Fruit fly (Drosophila melanogaster) whole organism, embryonic: ENCODE results near the gene vito.

Source experiments
- CG14710 ChIP-seq: fragments of 200-800 bp; sonication (Bioruptor generic); optimal IDR thresholded peaks from 3 replicates; lab custom pipeline; 2019; ENCODE audit warnings: missing biosample characterization, mild to moderate bottlenecking, missing genetic modification characterization, moderate library complexity
- CG17186 ChIP-seq: fragments of 200-800 bp; sonication (Bioruptor generic); optimal IDR thresholded peaks from 3 replicates; lab custom pipeline; 2017; ENCODE audit warnings: missing biosample characterization, missing genetic modification reagents, missing genetic modification characterization
- CG17328 ChIP-seq: fragments of 200-800 bp; sonication (Bioruptor generic); IDR thresholded peaks from 2 replicates; pipeline ENCODE4 v1.3.6; 2022; ENCODE audit warnings: missing biosample characterization, missing genetic modification characterization
- CG1832 ChIP-seq: fragments of 200-800 bp; sonication (Bioruptor generic); optimal IDR thresholded peaks from 2 replicates; lab custom pipeline; 2017; ENCODE audit warnings: missing biosample characterization, mild to moderate bottlenecking, missing genetic modification characterization, inconsistent platforms
- CG18764 ChIP-seq: fragments of 200-800 bp; sonication (Bioruptor generic); optimal IDR thresholded peaks from 3 replicates; lab custom pipeline; 2016; ENCODE audit warnings: missing biosample characterization, missing genetic modification characterization
- CG2712 ChIP-seq: fragments of 200-800 bp; optimal IDR thresholded peaks from 3 replicates; lab custom pipeline; 2019; ENCODE audit warnings: missing biosample characterization, mild to moderate bottlenecking, missing genetic modification characterization, moderate library complexity
- CG30020 ChIP-seq: fragments of 200-800 bp; optimal IDR thresholded peaks from 2 replicates; lab custom pipeline; 2019; ENCODE audit warnings: missing biosample characterization, mild to moderate bottlenecking, missing genetic modification characterization, moderate library complexity
- CG31365 ChIP-seq: fragments of 200-800 bp; sonication (Bioruptor generic); optimal IDR thresholded peaks from 2 replicates; lab custom pipeline; 2018; ENCODE audit warnings: missing biosample characterization, mild to moderate bottlenecking, missing genetic modification characterization
- CG32532 ChIP-seq: fragments of 200-800 bp; sonication (Bioruptor generic); IDR thresholded peaks from 2 replicates; pipeline ENCODE4 v1.3.6; 2022; ENCODE audit warnings: missing biosample characterization, missing genetic modification characterization
- CG4328 ChIP-seq: fragments of 200-800 bp; sonication (Bioruptor generic); optimal IDR thresholded peaks from 3 replicates; lab custom pipeline; 2017; ENCODE audit warnings: missing biosample characterization, missing genetic modification reagents, missing genetic modification characterization
- CG4617 ChIP-seq: fragments of 200-800 bp; sonication (Bioruptor generic); optimal IDR thresholded peaks from 3 replicates; lab custom pipeline; 2016; ENCODE audit warnings: missing biosample characterization, missing genetic modification characterization, borderline replicate concordance
- CG4854 ChIP-seq: fragments of 200-800 bp; sonication (Bioruptor generic); optimal IDR thresholded peaks from 2 replicates; lab custom pipeline; 2016; ENCODE audit warnings: missing biosample characterization, missing genetic modification characterization, inconsistent platforms
- CG6791 ChIP-seq: fragments of 200-800 bp; sonication (Bioruptor generic); IDR thresholded peaks from 3 replicates; pipeline ENCODE4 v1.3.6; 2022; ENCODE audit warnings: missing biosample characterization, missing genetic modification characterization; ENCODE audit not compliant: partially characterized antibody
- CG7963 ChIP-seq: fragments of 200-800 bp; sonication (Bioruptor generic); IDR thresholded peaks from 3 replicates; pipeline ENCODE4 v1.3.6; 2022; ENCODE audit warnings: missing biosample characterization, missing genetic modification characterization; ENCODE audit not compliant: partially characterized antibody
- CG7987 ChIP-seq: fragments of 200-800 bp; sonication (Bioruptor generic); optimal IDR thresholded peaks from 2 replicates; lab custom pipeline; 2018; ENCODE audit warnings: missing biosample characterization, mild to moderate bottlenecking, missing genetic modification characterization, moderate library complexity
- CG8478 ChIP-seq: fragments of >200 bp; optimal IDR thresholded peaks from 2 replicates; lab custom pipeline; 2018
- CG8765 ChIP-seq: fragments of 200-800 bp; sonication (Bioruptor generic); IDR thresholded peaks from 2 replicates; pipeline ENCODE4 v1.3.6; 2022; ENCODE audit warnings: missing biosample characterization, missing genetic modification characterization
- CkIIα-i1 ChIP-seq: fragments of 200-800 bp; sonication (Bioruptor generic); IDR thresholded peaks from 2 replicates; pipeline ENCODE4 v1.3.6; 2022; ENCODE audit warnings: missing biosample characterization, missing genetic modification characterization
- Doc2 ChIP-seq: fragments of 200-800 bp; sonication (Bioruptor generic); IDR thresholded peaks from 2 replicates; pipeline ENCODE4 v1.3.6; 2022; ENCODE audit warnings: missing biosample characterization, missing genetic modification characterization
- Eip74EF ChIP-seq, 2 experiments: fragments of 200-800 bp in 1 of 2; fragments of >200 bp in 1 of 2; sonication (Bioruptor generic) in 1 of 2; optimal IDR thresholded peaks; 2 replicates each; lab custom pipeline; 2017 to 2019; ENCODE audit warnings: missing biosample characterization in 2 of 2, missing genetic modification characterization in 2 of 2, mild to moderate bottlenecking in 1 of 2, moderate library complexity in 1 of 2
- Hr78 ChIP-seq, 2 experiments: fragments of 200-800 bp in 1 of 2; fragments of >200 bp in 1 of 2; sonication (Bioruptor generic) in 1 of 2; optimal IDR thresholded peaks; 2 replicates each; lab custom pipeline; 2017 to 2019; ENCODE audit warnings: missing biosample characterization in 2 of 2, missing genetic modification characterization in 2 of 2, mild to moderate bottlenecking in 1 of 2, moderate library complexity in 1 of 2
- MBD-R2 ChIP-seq: fragments of 200-800 bp; sonication (Bioruptor generic); IDR thresholded peaks from 2 replicates; pipeline ENCODE4 v1.3.6; 2022; ENCODE audit warnings: missing biosample characterization, missing genetic modification characterization
- MTF-1 ChIP-seq: fragments of 200-800 bp; sonication (Bioruptor generic); optimal IDR thresholded peaks from 2 replicates; lab custom pipeline; 2018; ENCODE audit warnings: missing biosample characterization, mild to moderate bottlenecking, missing genetic modification characterization, borderline replicate concordance
- NC2α ChIP-seq: fragments of 200-800 bp; sonication (Bioruptor generic); optimal IDR thresholded peaks from 2 replicates; lab custom pipeline; 2016; ENCODE audit warnings: missing biosample characterization, missing genetic modification characterization
- abd-A ChIP-seq: fragments of 200-800 bp; sonication (Bioruptor generic); optimal IDR thresholded peaks from 3 replicates; lab custom pipeline; 2019; ENCODE audit warnings: missing biosample characterization, mild to moderate bottlenecking, missing genetic modification characterization, moderate library complexity
- bigmax ChIP-seq: fragments of 200-800 bp; sonication (Bioruptor generic); optimal IDR thresholded peaks from 2 replicates; lab custom pipeline; 2018; ENCODE audit warnings: missing biosample characterization, mild to moderate bottlenecking, missing genetic modification characterization
- croc ChIP-seq: fragments of 200-800 bp; sonication (Bioruptor generic); conservative IDR thresholded peaks from 3 replicates; pipeline ENCODE4 v1.3.6; 2022; ENCODE audit warnings: missing biosample characterization, missing genetic modification characterization
- danr ChIP-seq: fragments of 200-800 bp; sonication (Bioruptor generic); IDR thresholded peaks from 2 replicates; pipeline ENCODE4 v1.3.6; 2022; ENCODE audit warnings: missing biosample characterization, missing genetic modification characterization
- dati ChIP-seq: fragments of 200-800 bp; sonication (Bioruptor generic); IDR thresholded peaks from 2 replicates; pipeline ENCODE4 v1.3.6; 2022; ENCODE audit warnings: missing biosample characterization, missing genetic modification characterization
- dysf ChIP-seq: fragments of 200-800 bp; sonication (Bioruptor generic); IDR thresholded peaks from 3 replicates; pipeline ENCODE4 v1.3.6; 2022; ENCODE audit warnings: missing biosample characterization, missing genetic modification characterization
- emc ChIP-seq: fragments of 200-800 bp; sonication (Bioruptor generic); optimal IDR thresholded peaks from 2 replicates; lab custom pipeline; 2016; ENCODE audit warnings: missing biosample characterization, missing genetic modification characterization
- ems ChIP-seq: fragments of 200-800 bp; sonication (Bioruptor generic); optimal IDR thresholded peaks from 3 replicates; lab custom pipeline; 2016; ENCODE audit warnings: missing biosample characterization, missing genetic modification characterization
- ftz-f1 ChIP-seq: fragments of 200-800 bp; sonication (Bioruptor generic); optimal IDR thresholded peaks from 2 replicates; lab custom pipeline; 2016; ENCODE audit warnings: missing biosample characterization, missing genetic modification characterization
- gfzf ChIP-seq: fragments of 200-800 bp; sonication (Bioruptor generic); optimal IDR thresholded peaks from 2 replicates; lab custom pipeline; 2016; ENCODE audit warnings: missing biosample characterization, mild to moderate bottlenecking, missing genetic modification characterization, moderate library complexity
- gsb-n ChIP-seq: fragments of 200-800 bp; sonication (Bioruptor generic); optimal IDR thresholded peaks from 3 replicates; lab custom pipeline; 2018; ENCODE audit warnings: missing biosample characterization, mild to moderate bottlenecking, missing genetic modification characterization
- hkb ChIP-seq, 2 experiments: fragments of 200-800 bp in 1 of 2; fragments of >200 bp in 1 of 2; sonication (Bioruptor generic) in 1 of 2; IDR thresholded peaks in 1 of 2; optimal IDR thresholded peaks in 1 of 2; 2 replicates each; pipeline versions ENCODE4 v1.3.6 to Lab custom; 2017 to 2022; ENCODE audit warnings: missing biosample characterization in 1 of 2, missing genetic modification characterization in 1 of 2
- lilli ChIP-seq: fragments of 200-800 bp; sonication (Bioruptor generic); optimal IDR thresholded peaks from 3 replicates; lab custom pipeline; 2016; ENCODE audit warnings: missing biosample characterization, missing genetic modification characterization
- oc ChIP-seq: fragments of 200-800 bp; sonication (Bioruptor generic); optimal IDR thresholded peaks from 2 replicates; lab custom pipeline; 2018; ENCODE audit warnings: missing biosample characterization, mild to moderate bottlenecking, missing genetic modification characterization, moderate library complexity
- pan ChIP-seq, 4 experiments: fragments of >200 bp in 3 of 4; fragments of 200-800 bp in 1 of 4; sonication (Bioruptor generic) in 1 of 4; optimal IDR thresholded peaks in 3 of 4; IDR thresholded peaks in 1 of 4; 2 replicates each; pipeline versions ENCODE4 v1.3.6 to Lab custom; 2017 to 2022; ENCODE audit warnings: missing biosample characterization in 2 of 4, missing genetic modification characterization in 2 of 4, mixed read lengths in 1 of 4
- pho ChIP-seq: fragments of 200-800 bp; sonication (Bioruptor generic); optimal IDR thresholded peaks from 2 replicates; lab custom pipeline; 2016; ENCODE audit warnings: missing biosample characterization, missing genetic modification characterization
- pum ChIP-seq: fragments of 200-800 bp; sonication (Bioruptor generic); optimal IDR thresholded peaks from 2 replicates; lab custom pipeline; 2016; ENCODE audit warnings: missing biosample characterization, missing genetic modification characterization
- sens ChIP-seq: fragments of 200-800 bp; sonication (Bioruptor generic); peaks from one replicate; lab custom pipeline; 2016; ENCODE audit warnings: missing biosample characterization, missing genetic modification characterization
- sob ChIP-seq: fragments of 200-800 bp; sonication (Bioruptor generic); IDR thresholded peaks from 2 replicates; pipeline ENCODE4 v1.3.6; 2022; ENCODE audit warnings: missing biosample characterization, missing genetic modification characterization
- ssp ChIP-seq: fragments of 200-800 bp; sonication (Bioruptor generic); IDR thresholded peaks from 2 replicates; pipeline ENCODE4 v1.3.6; 2022; ENCODE audit warnings: missing biosample characterization, missing genetic modification characterization
- tin ChIP-seq: fragments of 200-800 bp; sonication (Bioruptor generic); optimal IDR thresholded peaks from 3 replicates; lab custom pipeline; 2016; ENCODE audit warnings: missing biosample characterization, missing genetic modification characterization
- vnd ChIP-seq: fragments of 200-800 bp; sonication (Bioruptor generic); IDR thresholded peaks from 3 replicates; pipeline ENCODE4 v1.3.6; 2022; ENCODE audit warnings: missing biosample characterization, missing genetic modification characterization; ENCODE audit not compliant: partially characterized antibody
- zf30C ChIP-seq: fragments of 200-800 bp; sonication (Bioruptor generic); optimal IDR thresholded peaks from 3 replicates; lab custom pipeline; 2018; ENCODE audit warnings: missing biosample characterization, mild to moderate bottlenecking, missing genetic modification characterization

vito gene

DNA sequence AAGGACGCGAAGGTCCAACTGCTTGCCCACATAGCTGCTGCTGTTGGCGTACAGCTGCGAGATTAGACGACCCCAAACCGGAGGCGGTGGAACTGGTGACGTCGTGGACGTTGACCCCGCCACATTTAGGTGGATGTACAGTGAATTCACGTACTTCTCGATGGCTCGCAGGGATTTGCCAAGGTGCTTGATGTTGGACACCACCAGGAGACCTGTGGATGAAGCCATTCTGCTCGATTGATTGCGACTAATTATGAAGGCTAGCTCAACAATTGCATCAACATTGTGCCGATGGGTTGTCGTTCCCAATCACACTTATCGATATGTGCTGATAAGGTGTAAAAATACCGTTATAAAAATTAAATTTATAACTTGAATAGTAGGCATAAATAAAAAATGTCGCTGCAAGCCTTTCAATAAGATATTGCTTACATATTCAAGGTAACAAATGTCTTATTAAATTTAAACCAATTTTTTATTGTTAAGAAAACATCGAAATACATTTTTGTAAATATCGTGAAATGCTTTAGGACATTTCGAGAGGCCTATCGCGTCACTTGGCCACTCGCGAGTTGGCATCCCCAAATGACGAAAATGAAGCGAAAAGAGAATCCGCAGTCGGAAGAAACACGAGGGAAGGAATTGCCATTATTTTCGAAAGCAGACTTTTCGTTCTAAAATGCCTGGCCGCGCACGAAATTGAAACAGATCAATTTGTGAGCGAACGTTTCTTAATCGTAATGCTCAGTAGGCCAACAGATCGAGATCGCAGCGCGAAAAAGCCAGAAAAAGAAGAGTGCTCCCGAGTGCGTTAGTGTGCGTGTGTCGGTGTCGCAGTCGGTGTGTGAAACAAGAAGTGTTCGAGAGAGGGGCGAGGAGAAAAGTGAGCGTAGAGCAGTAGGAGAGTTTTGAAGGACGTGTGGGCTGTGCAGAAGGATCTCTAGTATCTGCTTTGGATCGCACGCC lies 8.3 kb downstream of the vito start, which contains the start of the genes Ppat-Dpck and scny (continued):
- TF ChIP-seq vnd (GFP tag; lab: Robert Waterston, UW) (peak; percentile 91), pan (optimal IDR thresholded peaks at IDR 0.05; lab: Kevin White, UChicago) (no peak), pan (GFP tag; optimal IDR thresholded peaks at IDR 0.05 in 1 of 2, IDR thresholded peaks at IDR 0.05 in 1 of 2) (no peak), bigmax (no peak), CG7963 (peak; percentile 71; the same call in 2 of the 3 replicates), CG8765 (GFP tag; lab: Robert Waterston, UW) (no peak), hkb (optimal IDR thresholded peaks at IDR 0.05; lab: Kevin White, UChicago) (peak; percentile 60), hkb (GFP tag; IDR thresholded peaks at IDR 0.05; lab: Robert Waterston, UW) (0 out of 2 replicates have a peak, but pooled peaks have one; percentile 10), emc (GFP tag; lab: Kevin White, UChicago) (no peak), CG4328 (GFP tag; lab: Kevin White, UChicago) (no peak), MBD-R2 (GFP tag; lab: Robert Waterston, UW) (peak; percentile 52), abd-A (no peak), lilli (peak; percentile 7), CG2712 (peak; percentile 50), dysf (GFP tag; lab: Robert Waterston, UW) (no peak), Hr78 (GFP tag; optimal IDR thresholded peaks at IDR 0.05; lab: Kevin White, UChicago) (no peak), CG8478 (lab: Kevin White, UChicago) (peak; percentile 43), CG14710 (tag; lab: Kevin White, UChicago) (peak; percentile 82), dati (GFP tag; lab: Robert Waterston, UW) (no peak), CG18764 (GFP tag; lab: Kevin White, UChicago) (no peak), gfzf (GFP tag; lab: Kevin White, UChicago) (peak; percentile 89), pum (GFP tag; lab: Kevin White, UChicago) (no peak), CG32532 (GFP tag; lab: Robert Waterston, UW) (no peak), CG1832 (GFP tag; lab: Kevin White, UChicago) (no peak), CG17328 (GFP tag; lab: Robert Waterston, UW) (no peak), Eip74EF (GFP tag; optimal IDR thresholded peaks at IDR 0.05; lab: Kevin White, UChicago) (no peak), CG30020 (tag; lab: Kevin White, UChicago) (peak; percentile 46), oc (tag; lab: Kevin White, UChicago) (no peak), NC2α (GFP tag; lab: Kevin White, UChicago) (no peak), sens (peak; percentile 85), ftz-f1 (GFP tag; lab: Kevin White, UChicago) (peak; percentile 48), CG17186 (GFP tag; lab: Kevin White, UChicago) (peak; percentile 61), gsb-n (tag; lab: Kevin White, UChicago) (no peak), CG4854 (GFP tag; lab: Kevin White, UChicago) (no peak), danr (no peak), ems (no peak), CG6791 (GFP tag; lab: Robert Waterston, UW) (peak; percentile 88), CG7987 (no peak), MTF-1 (GFP tag; lab: Kevin White, UChicago) (no peak), ssp (GFP tag; lab: Robert Waterston, UW) (no peak), tin (GFP tag; lab: Kevin White, UChicago) (peak; percentile 0), CG31365 (tag; lab: Kevin White, UChicago) (no peak), sob (GFP tag; lab: Robert Waterston, UW) (no peak), zf30C (GFP tag; lab: Kevin White, UChicago) (no peak), pho (GFP tag; lab: Kevin White, UChicago) (peak; percentile 21), Doc2 (no peak), croc (no peak), CkIIα-i1 (no peak), CG4617 (GFP tag; lab: Kevin White, UChicago) (peak; percentile 30)
